Fruit fly (Drosophila melanogaster) whole organism, prepupa: ENCODE results near the gene AANATL7.

Experiments
- Blimp-1 ChIP-seq: fragments of 200-800 bp; sonication (Bioruptor generic); optimal IDR thresholded peaks from 3 replicates; lab custom pipeline; 2017; ENCODE audit warnings: missing biosample characterization, missing genetic modification characterization, mild to moderate bottlenecking, moderate library complexity, missing genetic modification reagents
- CG10669 ChIP-seq: fragments of 200-800 bp; sonication (Bioruptor generic); optimal IDR thresholded peaks from 3 replicates; lab custom pipeline; 2018; ENCODE audit warnings: missing biosample characterization, mild to moderate bottlenecking, missing genetic modification characterization, moderate library complexity
- CG11762 ChIP-seq: fragments of 200-800 bp; sonication (Bioruptor generic); optimal IDR thresholded peaks from 3 replicates; lab custom pipeline; 2016; ENCODE audit warnings: missing biosample characterization, missing genetic modification characterization; ENCODE audit not compliant: insufficient read depth
- CG11902 ChIP-seq: fragments of 200-800 bp; sonication (Bioruptor generic); optimal IDR thresholded peaks from 3 replicates; lab custom pipeline; 2016; ENCODE audit warnings: missing biosample characterization, missing genetic modification characterization
- CG16779 ChIP-seq: fragments of 200-800 bp; sonication (Bioruptor generic); optimal IDR thresholded peaks from 3 replicates; lab custom pipeline; 2017; ENCODE audit warnings: missing biosample characterization, mild to moderate bottlenecking, missing genetic modification characterization
- CG3032 ChIP-seq: fragments of 200-800 bp; optimal IDR thresholded peaks from 2 replicates; lab custom pipeline; 2019; ENCODE audit warnings: missing biosample characterization, mild to moderate bottlenecking, missing genetic modification characterization, moderate library complexity
- CG31627 ChIP-seq: fragments of 200-800 bp; sonication (Bioruptor generic); optimal IDR thresholded peaks from 3 replicates; lab custom pipeline; 2016; ENCODE audit warnings: missing biosample characterization, missing genetic modification characterization
- CG32006 ChIP-seq: fragments of 200-800 bp; sonication (Bioruptor generic); optimal IDR thresholded peaks from 3 replicates; lab custom pipeline; 2017; ENCODE audit warnings: missing biosample characterization, mild to moderate bottlenecking, missing genetic modification characterization
- CG34406 ChIP-seq: fragments of 200-800 bp; sonication (Bioruptor generic); optimal IDR thresholded peaks from 3 replicates; lab custom pipeline; 2016; ENCODE audit warnings: missing biosample characterization, missing genetic modification characterization
- CG3919 ChIP-seq: fragments of 200-800 bp; sonication (Bioruptor generic); optimal IDR thresholded peaks from 3 replicates; lab custom pipeline; 2016; ENCODE audit warnings: missing biosample characterization, missing genetic modification characterization
- CG4318 ChIP-seq: fragments of 200-800 bp; sonication (Bioruptor generic); optimal IDR thresholded peaks from 3 replicates; lab custom pipeline; 2017; ENCODE audit warnings: missing biosample characterization, mild to moderate bottlenecking, missing genetic modification characterization
- CG6276 ChIP-seq: fragments of 200-800 bp; sonication (Bioruptor generic); optimal IDR thresholded peaks from 2 replicates; lab custom pipeline; 2017; ENCODE audit warnings: missing biosample characterization, mild to moderate bottlenecking, missing genetic modification characterization
- CG6792 ChIP-seq: fragments of 200-800 bp; sonication (Bioruptor generic); optimal IDR thresholded peaks from 3 replicates; lab custom pipeline; 2016; ENCODE audit warnings: missing biosample characterization, missing genetic modification characterization
- CG6808 ChIP-seq: fragments of 200-800 bp; sonication (Bioruptor generic); optimal IDR thresholded peaks from 3 replicates; lab custom pipeline; 2017; ENCODE audit warnings: missing biosample characterization, missing genetic modification characterization, mild to moderate bottlenecking, moderate library complexity, missing genetic modification reagents
- CG6854 ChIP-seq: fragments of 200-800 bp; sonication (Bioruptor generic); optimal IDR thresholded peaks from 2 replicates; lab custom pipeline; 2017; ENCODE audit warnings: missing biosample characterization, mild to moderate bottlenecking, missing genetic modification characterization
- CG8119 ChIP-seq: fragments of 200-800 bp; sonication (Bioruptor generic); IDR thresholded peaks from 3 replicates; pipeline ENCODE4 v1.3.6; 2022; ENCODE audit warnings: missing biosample characterization, missing genetic modification characterization
- CG8319 ChIP-seq: fragments of 200-800 bp; sonication (Bioruptor generic); optimal IDR thresholded peaks from 3 replicates; lab custom pipeline; 2016; ENCODE audit warnings: missing biosample characterization, missing genetic modification characterization
- CG8632 ChIP-seq: fragments of 200-800 bp; sonication (Bioruptor generic); optimal IDR thresholded peaks from 3 replicates; lab custom pipeline; 2016; ENCODE audit warnings: missing biosample characterization, missing genetic modification characterization
- Eip75B ChIP-seq: fragments of 200-800 bp; sonication (Bioruptor generic); optimal IDR thresholded peaks from 3 replicates; lab custom pipeline; 2016; ENCODE audit warnings: missing biosample characterization, missing genetic modification characterization
- Ets21C ChIP-seq: fragments of 200-800 bp; sonication (Bioruptor generic); optimal IDR thresholded peaks from 3 replicates; lab custom pipeline; 2016; ENCODE audit warnings: missing biosample characterization, missing genetic modification characterization
- Gug ChIP-seq: fragments of 200-800 bp; sonication (Bioruptor generic); IDR thresholded peaks from 2 replicates; pipeline ENCODE4 v1.3.6; 2022; ENCODE audit warnings: missing biosample characterization, missing genetic modification characterization
- Hr38 ChIP-seq: sonication (Bioruptor generic); optimal IDR thresholded peaks from 2 replicates; lab custom pipeline; 2016; ENCODE audit warnings: missing biosample characterization, missing genetic modification characterization
- Hr39 ChIP-seq: fragments of 200-800 bp; sonication (Bioruptor generic); optimal IDR thresholded peaks from 2 replicates; lab custom pipeline; 2016; ENCODE audit warnings: missing biosample characterization, missing genetic modification characterization
- Hr4 ChIP-seq: fragments of 200-800 bp; sonication (Bioruptor generic); optimal IDR thresholded peaks from 3 replicates; lab custom pipeline; 2016; ENCODE audit warnings: missing biosample characterization, missing genetic modification characterization
- Lpt ChIP-seq: fragments of 200-800 bp; sonication (Bioruptor generic); optimal IDR thresholded peaks from 3 replicates; lab custom pipeline; 2016; ENCODE audit warnings: missing biosample characterization, missing genetic modification characterization
- OdsH ChIP-seq: fragments of 200-800 bp; sonication (Bioruptor generic); optimal IDR thresholded peaks from 3 replicates; lab custom pipeline; 2016; ENCODE audit warnings: missing biosample characterization, missing genetic modification characterization
- Smox ChIP-seq: fragments of 200-800 bp; sonication (Bioruptor generic); optimal IDR thresholded peaks from 3 replicates; lab custom pipeline; 2016; ENCODE audit warnings: missing biosample characterization, missing genetic modification characterization
- Sox102F ChIP-seq: fragments of 200-800 bp; sonication (Bioruptor generic); optimal IDR thresholded peaks from 2 replicates; lab custom pipeline; 2016; ENCODE audit warnings: missing biosample characterization, mild to moderate bottlenecking, missing genetic modification characterization
- Sox14 ChIP-seq: fragments of 200-800 bp; sonication (Bioruptor generic); optimal IDR thresholded peaks from 3 replicates; lab custom pipeline; 2016; ENCODE audit warnings: missing biosample characterization, missing genetic modification characterization
- cyc ChIP-seq: fragments of 200-800 bp; sonication (Bioruptor generic); optimal IDR thresholded peaks from 3 replicates; lab custom pipeline; 2016; ENCODE audit warnings: missing biosample characterization, missing genetic modification characterization
- dsx ChIP-seq: fragments of 200-800 bp; optimal IDR thresholded peaks from 3 replicates; lab custom pipeline; 2019; ENCODE audit warnings: missing biosample characterization, mild to moderate bottlenecking, missing genetic modification characterization, moderate library complexity; ENCODE audit not compliant: poor library complexity, severe bottlenecking
- fd59A ChIP-seq: fragments of 200-800 bp; sonication (Bioruptor generic); optimal IDR thresholded peaks from 2 replicates; lab custom pipeline; 2017; ENCODE audit warnings: missing biosample characterization, mild to moderate bottlenecking, missing genetic modification characterization, missing genetic modification reagents
- fd85E ChIP-seq: fragments of 200-800 bp; sonication (Bioruptor generic); optimal IDR thresholded peaks from 3 replicates; lab custom pipeline; 2016; ENCODE audit warnings: missing biosample characterization, missing genetic modification characterization
- pdm3 ChIP-seq: fragments of 200-800 bp; sonication (Bioruptor generic); optimal IDR thresholded peaks from 3 replicates; lab custom pipeline; 2016; ENCODE audit warnings: missing biosample characterization, missing genetic modification characterization
- spab ChIP-seq: fragments of 200-800 bp; sonication (Bioruptor generic); optimal IDR thresholded peaks from 2 replicates; lab custom pipeline; 2017; ENCODE audit warnings: missing biosample characterization, mild to moderate bottlenecking, missing genetic modification characterization, missing genetic modification reagents
- ss ChIP-seq, 2 experiments: fragments of 200-800 bp; sonication (Bioruptor generic); optimal IDR thresholded peaks; 2 replicates in 1 of 2; 3 replicates in 1 of 2; lab custom pipeline; 2017 to 2018; ENCODE audit warnings: mild to moderate bottlenecking in 2 of 2, missing biosample characterization in 2 of 2, missing genetic modification characterization in 2 of 2, moderate library complexity in 1 of 2
- svp ChIP-seq: fragments of 200-800 bp; sonication (Bioruptor generic); peaks from one replicate; lab custom pipeline; 2016; ENCODE audit warnings: missing biosample characterization, missing genetic modification characterization
- topi ChIP-seq: fragments of 200-800 bp; sonication (Bioruptor generic); optimal IDR thresholded peaks from 3 replicates; lab custom pipeline; 2016; ENCODE audit warnings: missing biosample characterization, missing genetic modification characterization
- vri ChIP-seq: fragments of 200-800 bp; sonication (Bioruptor generic); optimal IDR thresholded peaks from 3 replicates; lab custom pipeline; 2016; ENCODE audit warnings: missing biosample characterization, mild to moderate bottlenecking, missing genetic modification characterization

Gene AANATL7

dm6 chrX:2608470-2609157 lies 27.9 kb downstream of the AANATL7 start, which contains the start of gene Smyd3 (continued):
- TF ChIP-seq CG6792 (GFP tag; lab: Kevin White, UChicago) (peak; percentile 75), ss (GFP tag; optimal IDR thresholded peaks at IDR 0.05; lab: Kevin White, UChicago) (no peak), Eip75B (peak; percentile 88), Hr4 (GFP tag; lab: Kevin White, UChicago) (peak; percentile 88), CG8119 (GFP tag; lab: Robert Waterston, UW) (peak; percentile 80), Smox (GFP tag; lab: Kevin White, UChicago) (no peak), vri (no peak), topi (peak; percentile 87), Sox102F (peak; percentile 87), Ets21C (GFP tag; lab: Kevin White, UChicago) (peak; percentile 81), Lpt (GFP tag; lab: Kevin White, UChicago) (peak; percentile 72), CG8319 (GFP tag; lab: Kevin White, UChicago) (no peak), CG32006 (peak; percentile 77), OdsH (GFP tag; lab: Kevin White, UChicago) (peak; percentile 85), CG11902 (GFP tag; lab: Kevin White, UChicago) (peak; percentile 70), CG34406 (GFP tag; lab: Kevin White, UChicago) (peak; percentile 78), CG8632 (GFP tag; lab: Kevin White, UChicago) (no peak), pdm3 (GFP tag; lab: Kevin White, UChicago) (no peak), cyc (peak; percentile 86), Sox14 (GFP tag; lab: Kevin White, UChicago) (peak; percentile 91), Gug (GFP tag; lab: Robert Waterston, UW) (peak; percentile 79), CG4318 (GFP tag; lab: Kevin White, UChicago) (no peak), spab (GFP tag; lab: Kevin White, UChicago) (no peak), CG3032 (tag; lab: Kevin White, UChicago) (peak; percentile 62), svp (GFP tag; lab: Kevin White, UChicago) (peak; percentile 95), CG10669 (GFP tag; lab: Kevin White, UChicago) (peak; percentile 76), Hr39 (peak; percentile 89), CG3919 (GFP tag; lab: Kevin White, UChicago) (no peak), CG31627 (GFP tag; lab: Kevin White, UChicago) (peak; percentile 90), fd85E (GFP tag; lab: Kevin White, UChicago) (no peak)

DNA sequence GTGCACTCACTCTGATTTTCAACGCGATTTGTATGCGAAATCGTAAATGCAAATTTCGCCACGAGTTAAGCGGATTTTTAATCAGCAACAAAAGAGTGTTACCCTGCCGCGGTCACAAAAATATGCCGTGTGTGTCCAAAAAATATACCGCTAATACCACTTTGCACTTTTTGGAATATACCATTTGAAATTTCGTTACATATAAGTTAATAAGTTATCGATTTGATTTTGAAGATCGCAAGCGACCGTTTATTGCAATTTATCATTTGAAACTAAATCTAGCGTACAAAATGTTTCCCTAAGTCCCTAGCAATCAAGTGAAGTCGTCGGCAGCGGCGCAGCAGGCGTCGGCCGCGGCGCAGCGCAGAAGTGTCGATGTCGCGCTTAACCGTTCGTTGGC lies 29.5 kb downstream of the AANATL7 start, which contains the start of gene eIF3g1:
TSS of gene eIF3g1 (minus strand) at position 101 of the 400 bp plus-strand sequence.
- peak; percentile 12 for TF ChIP-seq CG6854 (GFP tag; lab: Kevin White, UChicago)

dm6 chrX:2617417-2617816 lies 36.7 kb downstream of the AANATL7 start:
- no peak for TF ChIP-seq CG11762 (GFP tag; lab: Kevin White, UChicago)
- TF ChIP-seq CG16779 (tag; lab: Kevin White, UChicago) = no peak
- TF ChIP-seq OdsH (GFP tag; lab: Kevin White, UChicago) = no peak
- no peak for TF ChIP-seq fd59A
- TF ChIP-seq CG6276 (GFP tag; lab: Kevin White, UChicago) = no peak
- no peak for TF ChIP-seq Hr38 (GFP tag; lab: Kevin White, UChicago)
- TF ChIP-seq vri = no peak
- no peak for TF ChIP-seq dsx (GFP tag; lab: Kevin White, UChicago)
- TF ChIP-seq CG8632 (GFP tag; lab: Kevin White, UChicago) = no peak
- no peak for TF ChIP-seq Blimp-1 (GFP tag; lab: Kevin White, UChicago)
- TF ChIP-seq CG6808 (GFP tag; lab: Kevin White, UChicago) = no peak
- no peak for TF ChIP-seq pdm3 (GFP tag; lab: Kevin White, UChicago)
- no peak for TF ChIP-seq CG10669 (GFP tag; lab: Kevin White, UChicago)
